Worm (Caenorhabditis elegans) whole organism, L2 larva: Measurements from ENCODE around the gene clec-145.

Experiments
- elt-1 ChIP-seq: fragments of 150-350 bp; optimal IDR thresholded peaks from 2 replicates; lab custom pipeline; 2014; ENCODE audit warnings: missing biosample characterization, missing genetic modification characterization
- lin-11 ChIP-seq: fragments of 150-350 bp; sonication (generic microtip); optimal IDR thresholded peaks from 2 replicates; lab custom pipeline; 2014; ENCODE audit warnings: missing biosample characterization, missing genetic modification characterization, inconsistent platforms, mixed read lengths
- lin-39 ChIP-seq: fragments of 150-350 bp; optimal IDR thresholded peaks from 2 replicates; lab custom pipeline; 2014; ENCODE audit warnings: missing biosample characterization, missing genetic modification reagents, missing genetic modification characterization
- nhr-10 ChIP-seq: sonication (generic microtip); optimal IDR thresholded peaks from 2 replicates; lab custom pipeline; 2017; ENCODE audit warnings: missing biosample characterization, missing genetic modification characterization
- nhr-11 ChIP-seq: fragments of 150-350 bp; optimal IDR thresholded peaks from 2 replicates; lab custom pipeline; 2014; ENCODE audit warnings: missing biosample characterization, missing genetic modification characterization
- nhr-12 ChIP-seq: fragments of 150-350 bp; optimal IDR thresholded peaks from 2 replicates; lab custom pipeline; 2014; ENCODE audit warnings: missing biosample characterization, missing genetic modification characterization
- nhr-21 ChIP-seq: fragments of 150-350 bp; optimal IDR thresholded peaks from 2 replicates; lab custom pipeline; 2014; ENCODE audit warnings: missing biosample characterization, missing genetic modification characterization
- nhr-25 ChIP-seq: fragments of 150-350 bp; sonication (generic microtip); optimal IDR thresholded peaks from 3 replicates; lab custom pipeline; 2014; ENCODE audit warnings: missing biosample characterization, missing genetic modification characterization
- nhr-77 ChIP-seq: fragments of 150-350 bp; optimal IDR thresholded peaks from 2 replicates; lab custom pipeline; 2014; ENCODE audit warnings: missing biosample characterization, missing genetic modification characterization
- snpc-4 ChIP-seq: fragments of 150-350 bp; optimal IDR thresholded peaks from 2 replicates; lab custom pipeline; 2014; ENCODE audit warnings: missing biosample characterization, missing genetic modification characterization
- unc-62 ChIP-seq: fragments of 150-350 bp; optimal IDR thresholded peaks from 2 replicates; lab custom pipeline; 2014; ENCODE audit warnings: missing biosample characterization, missing genetic modification reagents, missing genetic modification characterization
- zag-1 ChIP-seq: fragments of 150-350 bp; optimal IDR thresholded peaks from 2 replicates; lab custom pipeline; 2014; ENCODE audit warnings: missing biosample characterization, missing genetic modification characterization
- ztf-4 ChIP-seq: fragments of 150-350 bp; optimal IDR thresholded peaks from 2 replicates; lab custom pipeline; 2014; ENCODE audit warnings: missing biosample characterization, missing genetic modification characterization

- TF ChIP-seq snpc-4 (no peak), nhr-11 (no peak), nhr-77 (tag; lab: Kevin White, UChicago) (no peak), nhr-12 (tag; lab: Kevin White, UChicago) (no peak), lin-39 (tag; lab: Kevin White, UChicago) (no peak), nhr-21 (no peak), zag-1 (tag; lab: Kevin White, UChicago) (no peak), nhr-25 (tag; lab: Kevin White, UChicago) (no peak), nhr-10 (no peak), unc-62 (GFP tag; lab: Kevin White, UChicago) (no peak), lin-11 (tag; lab: Kevin White, UChicago) (no peak), elt-1 (tag; lab: Kevin White, UChicago) (no peak), ztf-4 (tag; lab: Kevin White, UChicago) (no peak)
Observed at ce11 chrII:13616000-13616399, 25.6 kb upstream of the clec-145 start, which contains the start of gene gst-14.
